Worm (Caenorhabditis elegans) whole organism, late embryonic: ENCODE measurements around the gene Y57A10C.10.

Experiments used
- fkh-10 ChIP-seq: fragments of 150-350 bp; optimal IDR thresholded peaks from 2 replicates; lab custom pipeline; 2014; ENCODE audit warnings: missing biosample characterization, missing genetic modification reagents, missing genetic modification characterization
- pqm-1 ChIP-seq: sonication (generic microtip); optimal IDR thresholded peaks from 2 replicates; lab custom pipeline; 2016; ENCODE audit warnings: missing genetic modification characterization, missing compliant biosample characterization

DNA sequence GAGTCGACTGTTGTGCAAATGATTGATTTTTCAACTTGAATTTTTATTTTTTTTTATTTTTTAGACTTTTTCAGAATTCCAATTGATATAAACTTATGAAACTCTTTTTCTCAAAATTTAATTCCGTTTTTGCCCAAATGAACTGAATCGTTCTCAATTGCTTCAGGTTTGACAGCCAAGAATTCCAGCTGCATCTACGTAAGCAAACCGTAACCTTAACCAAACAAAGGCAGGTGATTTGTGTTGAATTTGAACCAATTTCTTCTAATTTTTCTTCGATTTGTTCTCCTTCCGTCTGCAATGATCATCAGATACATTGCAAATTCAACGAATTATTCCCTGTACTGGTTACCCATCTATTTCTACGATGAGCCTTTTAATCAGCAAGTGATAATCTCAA lies 8.8 kb upstream of the Y57A10C.10 start, which contains the start of gene sre-34:
- TF ChIP-seq pqm-1 (tag; lab: Kevin White, UChicago) (no peak), fkh-10 (GFP tag; lab: Kevin White, UChicago) (no peak)
